Worm (Caenorhabditis elegans): ENCODE results near the gene apc-10.

- no peak for TF ChIP-seq W03F9.2 (tag; optimal IDR thresholded peaks at IDR 0.05)
- no peak for TF ChIP-seq him-1 (tag; optimal IDR thresholded peaks at IDR 0.05)
- TF ChIP-seq dao-5 (tag; optimal IDR thresholded peaks at IDR 0.05): no peak
Observed at ce11 chrV:10423511-10423910, 2.6 kb downstream of the apc-10 start.
